Worm (Caenorhabditis elegans) whole organism, L1 larva: ENCODE measurements around the gene T06D8.9.

Experiments
- ama-1 ChIP-seq: fragments of 150-350 bp; optimal IDR thresholded peaks from 2 replicates; lab custom pipeline; 2014
- egl-27 ChIP-seq, 2 experiments: fragments of 150-350 bp in 1 of 2; sonication (generic microtip); optimal IDR thresholded peaks; 3 replicates each; lab custom pipeline; 2017 to 2018; ENCODE audit warnings: missing biosample characterization in 2 of 2, missing genetic modification characterization in 2 of 2, missing genetic modification reagents in 2 of 2
- lsy-2 ChIP-seq, 2 experiments: fragments of 150-350 bp; optimal IDR thresholded peaks; 2 replicates each; lab custom pipeline; 2014; ENCODE audit warnings: missing biosample characterization in 2 of 2, missing genetic modification characterization in 2 of 2
- nhr-77 ChIP-seq: fragments of 150-350 bp; optimal IDR thresholded peaks from 2 replicates; lab custom pipeline; 2014; ENCODE audit warnings: missing biosample characterization, missing genetic modification characterization
- unc-62 ChIP-seq: fragments of 150-350 bp; optimal IDR thresholded peaks from 2 replicates; lab custom pipeline; 2014; ENCODE audit warnings: missing biosample characterization, missing genetic modification reagents, missing genetic modification characterization
- vab-15 ChIP-seq: sonication (generic microtip); optimal IDR thresholded peaks from 2 replicates; lab custom pipeline; 2017; ENCODE audit warnings: missing genotype, mild to moderate bottlenecking, missing genetic modification characterization, missing compliant biosample characterization

- TF ChIP-seq ama-1 (no peak), vab-15 (tag; lab: Kevin White, UChicago) (no peak), nhr-77 (tag; lab: Kevin White, UChicago) (no peak), egl-27 (tag; optimal IDR thresholded peaks at IDR 0.05; lab: Kevin White, UChicago) (no peak), unc-62 (GFP tag; lab: Kevin White, UChicago) (no peak), lsy-2 (tag; optimal IDR thresholded peaks at IDR 0.05; lab: Kevin White, UChicago) (no peak)
Observed at ce11 chrII:11226379-11226778, 13.0 kb upstream of the T06D8.9 start, which contains the start of gene T06D8.2.
